Fruit fly (Drosophila melanogaster): ENCODE measurements around the gene CG8031.

Gene CG8031

DNA sequence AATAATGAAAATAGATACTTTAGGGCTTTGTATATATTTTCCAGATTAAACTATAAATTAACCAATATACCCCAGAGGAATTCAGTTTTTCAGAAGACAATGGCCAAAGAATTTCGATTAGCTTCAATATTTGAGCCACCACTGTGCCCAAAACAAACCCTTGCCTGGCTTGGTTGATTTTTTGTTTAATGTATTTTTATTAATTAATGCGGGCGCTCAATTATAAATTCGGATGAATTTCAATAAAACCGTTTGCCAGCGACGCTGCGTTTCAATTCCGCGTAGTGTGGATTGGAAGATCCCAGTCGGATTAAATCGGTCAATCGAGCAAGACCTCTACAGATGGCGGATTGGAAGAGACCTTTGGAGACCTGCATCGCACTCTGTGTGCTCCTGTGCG lies 30.6 kb upstream of the CG8031 start, which contains the start of gene CG11670:
Gene CG11670, plus strand, starts transcription at position 301 of the 400 bp plus-strand sequence.
- TF ChIP-seq her (GFP tag; optimal IDR thresholded peaks at IDR 0.05) (no peak), lbe (GFP tag; optimal IDR thresholded peaks at IDR 0.05) (no peak), CG3407 (GFP tag; optimal IDR thresholded peaks at IDR 0.05) (no peak), hkb (optimal IDR thresholded peaks at IDR 0.05) (no peak), hkb (GFP tag; IDR thresholded peaks at IDR 0.05) (no peak), trh (GFP tag; optimal IDR thresholded peaks at IDR 0.05) (no peak), CG15073 (GFP tag; optimal IDR thresholded peaks at IDR 0.05) (peak; percentile 14)

dm6 chr3R:13039037-13039583 lies 28.0 kb upstream of the CG8031 start:
- TF ChIP-seq otp (GFP tag; IDR thresholded peaks at IDR 0.05): no peak
- no peak for TF ChIP-seq CG15696 (tag; optimal IDR thresholded peaks at IDR 0.05)
- no peak for TF ChIP-seq p53 (GFP tag; optimal IDR thresholded peaks at IDR 0.05)
- TF ChIP-seq kni (GFP tag; optimal IDR thresholded peaks at IDR 0.05): no peak
- TF ChIP-seq Taf1 (GFP tag; IDR thresholded peaks at IDR 0.05): no peak
- no peak for TF ChIP-seq D19A (tag; optimal IDR thresholded peaks at IDR 0.05)
- TF ChIP-seq Ptx1 (GFP tag; IDR thresholded peaks at IDR 0.05): peak; percentile 37; the same call in 1 of the 2 replicates
- 0 out of 2 replicates have a peak, but pooled peaks have one; percentile 12 for TF ChIP-seq al (GFP tag; IDR thresholded peaks at IDR 0.05)
- TF ChIP-seq CG6689 (GFP tag; IDR thresholded peaks at IDR 0.05): 0 out of 2 replicates have a peak, but pooled peaks have one; percentile 14
- TF ChIP-seq cad (GFP tag; optimal IDR thresholded peaks at IDR 0.05): no peak
- 0 out of 3 replicates have a peak, but pooled peaks have one; percentile 10 for TF ChIP-seq Optix (GFP tag; IDR thresholded peaks at IDR 0.05)
- no peak for TF ChIP-seq chn (GFP tag; optimal IDR thresholded peaks at IDR 0.05)
- TF ChIP-seq sens (GFP tag): peak; percentile 61
- no peak for TF ChIP-seq CG2129 (GFP tag; IDR thresholded peaks at IDR 0.05; ENCODE audit: partially characterized antibody)
- TF ChIP-seq CG11456 (GFP tag; IDR thresholded peaks at IDR 0.05): peak; percentile 29; the same call in 1 of the 3 replicates
- no peak for TF ChIP-seq grn (GFP tag; optimal IDR thresholded peaks at IDR 0.05)
- TF ChIP-seq dmrt11E (tag; optimal IDR thresholded peaks at IDR 0.05): no peak
- TF ChIP-seq Med (GFP tag): peak; percentile 65
- TF ChIP-seq CG15601 (tag; optimal IDR thresholded peaks at IDR 0.05): no peak
- peak; percentile 54; the same call in 1 of the 2 replicates for TF ChIP-seq Rfx (GFP tag; IDR thresholded peaks at IDR 0.05)
- TF ChIP-seq gcm (GFP tag; optimal IDR thresholded peaks at IDR 0.05): no peak
- no peak for TF ChIP-seq Mad (GFP tag; optimal IDR thresholded peaks at IDR 0.05)
- TF ChIP-seq ash1 (GFP tag; optimal IDR thresholded peaks at IDR 0.05): no peak
- TF ChIP-seq CG7271 (tag; optimal IDR thresholded peaks at IDR 0.05): no peak
- TF ChIP-seq schlank (tag; optimal IDR thresholded peaks at IDR 0.05): no peak
- no peak for TF ChIP-seq MTF-1 (GFP tag; optimal IDR thresholded peaks at IDR 0.05; ENCODE audit: borderline replicate concordance)
- TF ChIP-seq CG14441 (GFP tag; IDR thresholded peaks at IDR 0.05): 0 out of 2 replicates have a peak, but pooled peaks have one; percentile 22
- no peak for TF ChIP-seq ken (GFP tag; IDR thresholded peaks at IDR 0.05)
- TF ChIP-seq esg (GFP tag; conservative IDR thresholded peaks at IDR 0.05): no peak
- peak; percentile 40; the same call in 1 of the 3 replicates for TF ChIP-seq Aef1 (GFP tag; IDR thresholded peaks at IDR 0.05)
- TF ChIP-seq CG5953 (GFP tag; IDR thresholded peaks at IDR 0.05): 0 out of 2 replicates have a peak, but pooled peaks have one; percentile 5
- no peak for TF ChIP-seq disco-r (GFP tag; optimal IDR thresholded peaks at IDR 0.05)
- no peak for TF ChIP-seq luna (GFP tag; optimal IDR thresholded peaks at IDR 0.05)
- TF ChIP-seq CG7963 (GFP tag; IDR thresholded peaks at IDR 0.05; ENCODE audit: partially characterized antibody): no peak
- peak; percentile 64 for TF ChIP-seq slbo (GFP tag; IDR thresholded peaks at IDR 0.05)
- TF ChIP-seq exex (tag; optimal IDR thresholded peaks at IDR 0.05): no peak
- no peak for TF ChIP-seq ewg (GFP tag; optimal IDR thresholded peaks at IDR 0.05)
- TF ChIP-seq CG1529 (GFP tag; optimal IDR thresholded peaks at IDR 0.05): no peak
- TF ChIP-seq vvl (GFP tag; IDR thresholded peaks at IDR 0.05): peak; percentile 57; the same call in 1 of the 2 replicates
- no peak for TF ChIP-seq CG2678 (tag; optimal IDR thresholded peaks at IDR 0.05)
- TF ChIP-seq CG16779 (GFP tag; IDR thresholded peaks at IDR 0.05): no peak
- peak; percentile 55 for TF ChIP-seq grau (tag; optimal IDR thresholded peaks at IDR 0.05)
- TF ChIP-seq bbx (GFP tag; IDR thresholded peaks at IDR 0.05; ENCODE audit: partially characterized antibody): no peak
